Worm (Caenorhabditis elegans): Measurements from ENCODE around the gene oac-40.

DNA sequence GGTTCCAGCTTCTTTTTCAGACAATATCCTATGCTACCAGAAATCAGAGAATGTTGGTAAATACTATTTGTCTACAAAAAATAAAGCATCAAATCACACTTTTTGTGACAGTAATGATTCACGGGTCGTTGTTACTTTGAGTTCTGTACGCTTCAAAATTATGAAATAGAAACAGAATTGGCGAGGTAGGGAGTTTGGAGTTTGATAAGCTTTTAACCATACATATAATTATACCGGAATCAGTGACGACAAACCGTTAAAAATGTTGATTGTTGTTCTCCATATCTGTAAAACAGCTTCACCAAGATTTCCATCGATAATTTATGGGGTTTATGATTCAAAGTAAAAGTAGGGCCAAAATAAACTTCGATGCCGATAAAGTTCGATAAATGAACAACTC lies 38.7 kb upstream of the oac-40 start:
- TF ChIP-seq dao-5 (tag; optimal IDR thresholded peaks at IDR 0.05) (no peak), him-1 (tag; optimal IDR thresholded peaks at IDR 0.05) (no peak), W03F9.2 (tag; optimal IDR thresholded peaks at IDR 0.05) (no peak)
